Fruit fly (Drosophila melanogaster) whole organism, pupa: ENCODE measurements around the gene CG7182.

Source experiments
- CG12605 ChIP-seq: fragments of 200-800 bp; sonication (Bioruptor generic); IDR thresholded peaks from 2 replicates; pipeline ENCODE4 v1.3.6; 2022; ENCODE audit warnings: missing biosample characterization, missing genetic modification characterization
- CG14655 ChIP-seq: fragments of 200-800 bp; sonication (Bioruptor generic); optimal IDR thresholded peaks from 3 replicates; lab custom pipeline; 2017; ENCODE audit warnings: mild to moderate bottlenecking, missing biosample characterization, missing genetic modification reagents, missing genetic modification characterization
- CG8301 ChIP-seq: fragments of 200-800 bp; sonication (Bioruptor generic); optimal IDR thresholded peaks from 2 replicates; lab custom pipeline; 2018; ENCODE audit warnings: missing biosample characterization, mild to moderate bottlenecking, missing genetic modification characterization
- Ets98B ChIP-seq: fragments of 200-800 bp; sonication (Bioruptor generic); IDR thresholded peaks from 2 replicates; pipeline ENCODE4 v1.3.6; 2022; ENCODE audit warnings: missing biosample characterization, missing genetic modification characterization
- Pif1B ChIP-seq: fragments of 200-800 bp; sonication (Bioruptor generic); optimal IDR thresholded peaks from 3 replicates; lab custom pipeline; 2016; ENCODE audit warnings: missing biosample characterization, missing genetic modification characterization

DNA sequence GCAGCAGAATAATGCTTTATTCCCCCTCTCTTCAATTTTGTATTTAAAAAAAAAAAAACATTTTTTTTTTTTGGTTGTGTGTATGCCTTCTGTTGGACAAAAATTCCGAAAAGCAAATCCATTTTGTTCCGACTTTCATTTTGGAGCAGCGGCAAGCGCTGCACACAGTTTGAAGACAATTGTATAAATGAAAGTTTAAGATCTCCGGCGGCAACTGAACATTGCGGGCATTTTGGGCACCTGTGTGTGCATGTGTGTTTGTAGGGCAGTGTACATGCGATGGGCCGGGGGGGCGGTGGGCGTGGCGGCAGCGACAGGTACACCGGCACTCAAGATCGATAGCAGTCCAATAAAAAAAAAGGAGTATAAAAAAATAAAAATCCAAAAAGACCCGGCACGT lies 23.3 kb upstream of the CG7182 start:
- no peak for TF ChIP-seq Ets98B (GFP tag; lab: Robert Waterston, UW)
- TF ChIP-seq CG8301 = no peak
- TF ChIP-seq CG14655 (GFP tag; lab: Kevin White, UChicago) = no peak
- no peak for TF ChIP-seq Pif1B (GFP tag; lab: Kevin White, UChicago)
- TF ChIP-seq CG12605 (GFP tag; lab: Robert Waterston, UW) = no peak
